Fruit fly (Drosophila melanogaster) whole organism, embryonic: Measurements from ENCODE around the gene CG43121.
A peak's percentile ranks its signal among the peaks of the same experiment; 100 is the strongest.

Experiments
- Aef1 ChIP-seq: fragments of 200-800 bp; sonication (Bioruptor generic); IDR thresholded peaks from 3 replicates; pipeline ENCODE4 v1.3.6; 2022; ENCODE audit warnings: missing biosample characterization, missing genetic modification characterization
- CG1024 ChIP-seq: fragments of 200-800 bp; sonication (Bioruptor generic); IDR thresholded peaks from 2 replicates; pipeline ENCODE4 v1.3.6; 2022; ENCODE audit warnings: missing biosample characterization, missing genetic modification characterization
- CG12071 ChIP-seq: fragments of 200-800 bp; sonication (Bioruptor generic); optimal IDR thresholded peaks from 3 replicates; lab custom pipeline; 2018; ENCODE audit warnings: missing biosample characterization, mild to moderate bottlenecking, missing genetic modification characterization
- CG13894 ChIP-seq: fragments of 200-800 bp; sonication (Bioruptor generic); optimal IDR thresholded peaks from 3 replicates; lab custom pipeline; 2018; ENCODE audit warnings: missing biosample characterization, mild to moderate bottlenecking, missing genetic modification characterization, moderate library complexity
- CG17568 ChIP-seq: fragments of 200-800 bp; sonication (Bioruptor generic); optimal IDR thresholded peaks from 2 replicates; lab custom pipeline; 2018; ENCODE audit warnings: missing biosample characterization, mild to moderate bottlenecking, missing genetic modification characterization, moderate library complexity
- CG18262 ChIP-seq: fragments of 200-800 bp; optimal IDR thresholded peaks from 3 replicates; lab custom pipeline; 2019; ENCODE audit warnings: missing biosample characterization, mild to moderate bottlenecking, missing genetic modification characterization, moderate library complexity
- CG18599 ChIP-seq: fragments of 200-800 bp; sonication (Bioruptor generic); optimal IDR thresholded peaks from 3 replicates; lab custom pipeline; 2017; ENCODE audit warnings: missing biosample characterization, missing genetic modification characterization, mild to moderate bottlenecking, moderate library complexity, missing genetic modification reagents
- CG2120 ChIP-seq: fragments of 200-800 bp; sonication (Bioruptor generic); optimal IDR thresholded peaks from 3 replicates; lab custom pipeline; 2016; ENCODE audit warnings: missing biosample characterization, missing genetic modification characterization
- CG2712 ChIP-seq: fragments of 200-800 bp; optimal IDR thresholded peaks from 3 replicates; lab custom pipeline; 2019; ENCODE audit warnings: missing biosample characterization, mild to moderate bottlenecking, missing genetic modification characterization, moderate library complexity
- CG5180 ChIP-seq: fragments of 200-800 bp; sonication (Bioruptor generic); optimal IDR thresholded peaks from 3 replicates; lab custom pipeline; 2017; ENCODE audit warnings: missing biosample characterization, missing genetic modification characterization, mild to moderate bottlenecking, moderate library complexity, missing genetic modification reagents
- CG5953 ChIP-seq: fragments of 200-800 bp; sonication (Bioruptor generic); IDR thresholded peaks from 2 replicates; pipeline ENCODE4 v1.3.6; 2022; ENCODE audit warnings: missing biosample characterization, missing genetic modification characterization
- CG6689 ChIP-seq: fragments of 200-800 bp; sonication (Bioruptor generic); IDR thresholded peaks from 2 replicates; pipeline ENCODE4 v1.3.6; 2022; ENCODE audit warnings: missing biosample characterization, missing genetic modification characterization
- CG6854 ChIP-seq: fragments of 200-800 bp; sonication (Bioruptor generic); optimal IDR thresholded peaks from 3 replicates; lab custom pipeline; 2017; ENCODE audit warnings: missing biosample characterization, mild to moderate bottlenecking, missing genetic modification characterization
- CG7987 ChIP-seq: fragments of 200-800 bp; sonication (Bioruptor generic); optimal IDR thresholded peaks from 2 replicates; lab custom pipeline; 2018; ENCODE audit warnings: missing biosample characterization, mild to moderate bottlenecking, missing genetic modification characterization, moderate library complexity
- CG9797 ChIP-seq: fragments of 200-800 bp; sonication (Bioruptor generic); optimal IDR thresholded peaks from 3 replicates; lab custom pipeline; 2018; ENCODE audit warnings: missing biosample characterization, mild to moderate bottlenecking, missing genetic modification characterization
- CkIIα-i1 ChIP-seq: fragments of 200-800 bp; sonication (Bioruptor generic); IDR thresholded peaks from 2 replicates; pipeline ENCODE4 v1.3.6; 2022; ENCODE audit warnings: missing biosample characterization, missing genetic modification characterization
- D19A ChIP-seq: fragments of 200-800 bp; optimal IDR thresholded peaks from 3 replicates; lab custom pipeline; 2019; ENCODE audit warnings: missing biosample characterization, mild to moderate bottlenecking, missing genetic modification characterization, moderate library complexity
- E2f2 ChIP-seq: fragments of 200-800 bp; sonication (Bioruptor generic); IDR thresholded peaks from 2 replicates; pipeline ENCODE4 v1.3.6; 2022; ENCODE audit warnings: missing biosample characterization, missing genetic modification characterization
- H15 ChIP-seq: fragments of 200-800 bp; sonication (Bioruptor generic); IDR thresholded peaks from 3 replicates; pipeline ENCODE4 v1.3.6; 2022; ENCODE audit warnings: missing biosample characterization, missing genetic modification characterization
- HLHmδ ChIP-seq: fragments of 200-800 bp; sonication (Bioruptor generic); optimal IDR thresholded peaks from 2 replicates; lab custom pipeline; 2018; ENCODE audit warnings: missing biosample characterization, mild to moderate bottlenecking, missing genetic modification characterization, moderate library complexity
- Hr51 ChIP-seq, 2 experiments: fragments of 200-800 bp; sonication (Bioruptor generic); optimal IDR thresholded peaks; 2 replicates in 1 of 2; 3 replicates in 1 of 2; lab custom pipeline; 2016 to 2018; ENCODE audit warnings: missing biosample characterization in 2 of 2, missing genetic modification characterization in 2 of 2, mild to moderate bottlenecking in 1 of 2, moderate library complexity in 1 of 2
- Kr ChIP-seq: fragments of 200-800 bp; sonication (Bioruptor generic); optimal IDR thresholded peaks from 2 replicates; lab custom pipeline; 2017; ENCODE audit warnings: missing biosample characterization, mild to moderate bottlenecking, missing genetic modification characterization
- Med ChIP-seq: fragments of 200-800 bp; sonication (Bioruptor generic); peaks from one replicate; lab custom pipeline; 2016; ENCODE audit warnings: missing biosample characterization, missing genetic modification characterization, mild to moderate bottlenecking, inconsistent platforms, moderate library complexity
- NK7.1 ChIP-seq: fragments of 200-800 bp; sonication (Bioruptor generic); optimal IDR thresholded peaks from 3 replicates; lab custom pipeline; 2016; ENCODE audit warnings: missing biosample characterization, missing genetic modification characterization
- Stat92E ChIP-seq, 3 experiments: fragments of >200 bp in 2 of 3; fragments of 200-800 bp in 1 of 3; sonication (Bioruptor generic) in 1 of 3; optimal IDR thresholded peaks; 2 replicates each; lab custom pipeline; 2017 to 2019; ENCODE audit warnings: missing biosample characterization in 3 of 3, missing genetic modification characterization in 3 of 3, mild to moderate bottlenecking in 1 of 3, moderate library complexity in 1 of 3
- Trl ChIP-seq, 3 experiments: fragments of >200 bp in 2 of 3; fragments of 200-800 bp in 1 of 3; sonication (Bioruptor generic) in 1 of 3; optimal IDR thresholded peaks; 2 replicates in 1 of 3; 3 replicates in 2 of 3; lab custom pipeline; 2016 to 2017; ENCODE audit warnings: missing biosample characterization in 1 of 3, missing genetic modification characterization in 1 of 3
- Usf ChIP-seq: fragments of 200-800 bp; sonication (Bioruptor generic); optimal IDR thresholded peaks from 2 replicates; lab custom pipeline; 2017; ENCODE audit warnings: missing genotype, missing biosample characterization, missing genetic modification characterization
- abd-A ChIP-seq: fragments of 200-800 bp; sonication (Bioruptor generic); optimal IDR thresholded peaks from 3 replicates; lab custom pipeline; 2019; ENCODE audit warnings: missing biosample characterization, mild to moderate bottlenecking, missing genetic modification characterization, moderate library complexity
- amos ChIP-seq: fragments of 200-800 bp; sonication (Bioruptor generic); IDR thresholded peaks from 2 replicates; pipeline ENCODE4 v1.3.6; 2022; ENCODE audit warnings: missing biosample characterization, missing genetic modification characterization; ENCODE audit not compliant: partially characterized antibody
- ap ChIP-seq: fragments of 200-800 bp; sonication (Bioruptor generic); IDR thresholded peaks from 2 replicates; pipeline ENCODE4 v1.3.6; 2022; ENCODE audit warnings: missing biosample characterization, missing genetic modification characterization
- bowl ChIP-seq: fragments of 200-800 bp; sonication (Bioruptor generic); IDR thresholded peaks from 2 replicates; pipeline ENCODE4 v1.3.6; 2022; ENCODE audit warnings: missing biosample characterization, missing genetic modification characterization
- chinmo ChIP-seq: fragments of 200-800 bp; sonication (Bioruptor generic); IDR thresholded peaks from 4 replicates; pipeline ENCODE4 v1.3.6; 2022; ENCODE audit warnings: missing biosample characterization, missing genetic modification characterization; ENCODE audit not compliant: partially characterized antibody
- dati ChIP-seq: fragments of 200-800 bp; sonication (Bioruptor generic); IDR thresholded peaks from 2 replicates; pipeline ENCODE4 v1.3.6; 2022; ENCODE audit warnings: missing biosample characterization, missing genetic modification characterization
- dimm ChIP-seq: fragments of 200-800 bp; sonication (Bioruptor generic); IDR thresholded peaks from 2 replicates; pipeline ENCODE4 v1.3.6; 2022; ENCODE audit warnings: missing biosample characterization, missing genetic modification characterization
- dmrt99B ChIP-seq: fragments of 200-800 bp; sonication (Bioruptor generic); optimal IDR thresholded peaks from 2 replicates; lab custom pipeline; 2018; ENCODE audit warnings: missing biosample characterization, mild to moderate bottlenecking, missing genetic modification characterization, moderate library complexity
- en ChIP-seq: fragments of 200-800 bp; sonication (Bioruptor generic); optimal IDR thresholded peaks from 2 replicates; lab custom pipeline; 2016; ENCODE audit warnings: missing biosample characterization, missing genetic modification characterization
- exex ChIP-seq: fragments of 200-800 bp; sonication (Bioruptor generic); optimal IDR thresholded peaks from 4 replicates; lab custom pipeline; 2018; ENCODE audit warnings: missing biosample characterization, mild to moderate bottlenecking, missing genetic modification characterization, moderate library complexity
- eyg ChIP-seq: fragments of 200-800 bp; sonication (Bioruptor generic); optimal IDR thresholded peaks from 3 replicates; lab custom pipeline; 2016; ENCODE audit warnings: missing biosample characterization, missing genetic modification characterization
- gfzf ChIP-seq: fragments of 200-800 bp; sonication (Bioruptor generic); optimal IDR thresholded peaks from 2 replicates; lab custom pipeline; 2016; ENCODE audit warnings: missing biosample characterization, mild to moderate bottlenecking, missing genetic modification characterization, moderate library complexity
- insv ChIP-seq, 2 experiments: fragments of 200-800 bp; sonication (Bioruptor generic); optimal IDR thresholded peaks; 3 replicates each; lab custom pipeline; 2016 to 2018; ENCODE audit warnings: missing biosample characterization in 2 of 2, missing genetic modification characterization in 2 of 2
- kay ChIP-seq: fragments of 200-800 bp; sonication (Bioruptor generic); optimal IDR thresholded peaks from 2 replicates; lab custom pipeline; 2016; ENCODE audit warnings: missing biosample characterization, missing genetic modification characterization
- knrl ChIP-seq: fragments of 200-800 bp; sonication (Bioruptor generic); IDR thresholded peaks from 3 replicates; pipeline ENCODE4 v1.3.6; 2022; ENCODE audit warnings: missing biosample characterization, missing genetic modification characterization; ENCODE audit not compliant: partially characterized antibody
- luna ChIP-seq: fragments of 200-800 bp; sonication (Bioruptor generic); optimal IDR thresholded peaks from 2 replicates; lab custom pipeline; 2016; ENCODE audit warnings: missing biosample characterization, missing genetic modification characterization
- pan ChIP-seq, 4 experiments: fragments of >200 bp in 3 of 4; fragments of 200-800 bp in 1 of 4; sonication (Bioruptor generic) in 1 of 4; optimal IDR thresholded peaks in 3 of 4; IDR thresholded peaks in 1 of 4; 2 replicates each; pipeline versions ENCODE4 v1.3.6 to Lab custom; 2017 to 2022; ENCODE audit warnings: missing biosample characterization in 2 of 4, missing genetic modification characterization in 2 of 4, mixed read lengths in 1 of 4
- peb ChIP-seq: fragments of 200-800 bp; sonication (Bioruptor generic); IDR thresholded peaks from 2 replicates; pipeline ENCODE4 v1.3.6; 2022; ENCODE audit warnings: missing biosample characterization, missing genetic modification characterization
- sima ChIP-seq: fragments of 200-800 bp; sonication (Bioruptor generic); optimal IDR thresholded peaks from 2 replicates; lab custom pipeline; 2016; ENCODE audit warnings: missing biosample characterization, missing genetic modification characterization
- tap ChIP-seq: fragments of 200-800 bp; optimal IDR thresholded peaks from 3 replicates; lab custom pipeline; 2019; ENCODE audit warnings: missing biosample characterization, mild to moderate bottlenecking, missing genetic modification characterization, moderate library complexity
- vvl ChIP-seq: fragments of 200-800 bp; sonication (Bioruptor generic); IDR thresholded peaks from 2 replicates; pipeline ENCODE4 v1.3.6; 2022; ENCODE audit warnings: missing biosample characterization, missing genetic modification characterization
- zfh1 ChIP-seq: fragments of 200-800 bp; sonication (Bioruptor generic); IDR thresholded peaks from 3 replicates; pipeline ENCODE4 v1.3.6; 2022; ENCODE audit warnings: missing biosample characterization, missing genetic modification characterization

Gene CG43121

dm6 chr3L:14622457-14622899 lies 49.8 kb downstream of the CG43121 start, which contains the start of gene CG9628 (continued):
- peak; percentile 24 for TF ChIP-seq abd-A (tag; lab: Kevin White, UChicago)
- TF ChIP-seq D19A (tag; lab: Kevin White, UChicago) = peak; percentile 35
- TF ChIP-seq CG5953 (GFP tag; lab: Robert Waterston, UW) = no peak
- TF ChIP-seq vvl = peak; percentile 55
- no peak for TF ChIP-seq luna (GFP tag; lab: Kevin White, UChicago)
- TF ChIP-seq CG18262 (tag; lab: Kevin White, UChicago) = peak; percentile 5
- peak; percentile 84 for TF ChIP-seq Med
- no peak for TF ChIP-seq dimm (GFP tag; lab: Robert Waterston, UW)
- TF ChIP-seq exex (tag; lab: Kevin White, UChicago) = no peak
- no peak for TF ChIP-seq H15 (GFP tag; lab: Robert Waterston, UW)
- no peak for TF ChIP-seq HLHmδ (GFP tag; lab: Kevin White, UChicago)
- no peak for TF ChIP-seq insv (GFP tag; optimal IDR thresholded peaks at IDR 0.05; lab: Kevin White, UChicago)
- peak; percentile 50 for TF ChIP-seq CG18599 (GFP tag; lab: Kevin White, UChicago)
- peak; percentile 38 for TF ChIP-seq tap (tag; lab: Kevin White, UChicago)
- peak; percentile 6; the same call in 2 of the 3 replicates for TF ChIP-seq zfh1
- peak; percentile 49; the same call in 1 of the 2 replicates for TF ChIP-seq CG1024
- no peak for TF ChIP-seq CG6854 (GFP tag; lab: Kevin White, UChicago)
- peak; percentile 33 to 40 for TF ChIP-seq Trl (optimal IDR thresholded peaks at IDR 0.05; lab: Kevin White, UChicago)
- TF ChIP-seq Trl (GFP tag; optimal IDR thresholded peaks at IDR 0.05; lab: Kevin White, UChicago) = no peak
- TF ChIP-seq CG17568 = no peak
- TF ChIP-seq CG12071 (GFP tag; lab: Kevin White, UChicago) = peak; percentile 53
- TF ChIP-seq Hr51 (GFP tag; optimal IDR thresholded peaks at IDR 0.05; lab: Kevin White, UChicago) = no peak
- TF ChIP-seq CG7987 (GFP tag; lab: Kevin White, UChicago) = peak; percentile 36
- TF ChIP-seq CG2712 (tag; lab: Kevin White, UChicago) = peak; percentile 36
- peak; percentile 12 for TF ChIP-seq CG5180
- peak; percentile 32; the same call in 1 of the 2 replicates for TF ChIP-seq CG6689 (GFP tag; lab: Robert Waterston, UW)
- TF ChIP-seq Usf (GFP tag; lab: Kevin White, UChicago) = no peak
- 0 out of 3 replicates have a peak, but pooled peaks have one; percentile 9 for TF ChIP-seq Aef1 (GFP tag; lab: Robert Waterston, UW)
- TF ChIP-seq E2f2 = peak; percentile 38; the same call in 1 of the 2 replicates
- TF ChIP-seq gfzf (GFP tag; lab: Kevin White, UChicago) = peak; percentile 2
- peak; percentile 15 for TF ChIP-seq dmrt99B (tag; lab: Kevin White, UChicago)
- TF ChIP-seq CG2120 = peak; percentile 32
- peak; percentile 14 for TF ChIP-seq eyg (GFP tag; lab: Kevin White, UChicago)
- TF ChIP-seq amos = no peak
- no peak for TF ChIP-seq Kr
- no peak for TF ChIP-seq knrl (GFP tag; lab: Robert Waterston, UW)
- no peak for TF ChIP-seq en (GFP tag; lab: Kevin White, UChicago)
- TF ChIP-seq chinmo (GFP tag; lab: Robert Waterston, UW) = peak; percentile 80; the same call in 2 of the 4 replicates
- no peak for TF ChIP-seq ap
- TF ChIP-seq kay = no peak
- TF ChIP-seq sima (GFP tag; lab: Kevin White, UChicago) = no peak
- TF ChIP-seq dati (GFP tag; lab: Robert Waterston, UW) = 0 out of 2 replicates have a peak, but pooled peaks have one; percentile 5
- TF ChIP-seq peb (GFP tag; lab: Robert Waterston, UW) = no peak
- TF ChIP-seq CG9797 (GFP tag; lab: Kevin White, UChicago) = no peak
- TF ChIP-seq CkIIα-i1 (GFP tag; lab: Robert Waterston, UW) = no peak
- TF ChIP-seq pan (optimal IDR thresholded peaks at IDR 0.05; lab: Kevin White, UChicago) = no peak
- TF ChIP-seq pan (GFP tag; optimal IDR thresholded peaks at IDR 0.05 in 1 of 2, IDR thresholded peaks at IDR 0.05 in 1 of 2) = peak in 1 of 2 experiments; percentile 69
- TF ChIP-seq bowl (GFP tag; lab: Robert Waterston, UW) = no peak
- TF ChIP-seq CG13894 (tag; lab: Kevin White, UChicago) = peak; percentile 33
- peak; percentile 42 for TF ChIP-seq NK7.1
- no peak for TF ChIP-seq Stat92E (GFP tag; optimal IDR thresholded peaks at IDR 0.05; lab: Kevin White, UChicago)
